Fruit fly (Drosophila melanogaster): Measurements from ENCODE around the gene TTLL1B.

TTLL1B gene

DNA sequence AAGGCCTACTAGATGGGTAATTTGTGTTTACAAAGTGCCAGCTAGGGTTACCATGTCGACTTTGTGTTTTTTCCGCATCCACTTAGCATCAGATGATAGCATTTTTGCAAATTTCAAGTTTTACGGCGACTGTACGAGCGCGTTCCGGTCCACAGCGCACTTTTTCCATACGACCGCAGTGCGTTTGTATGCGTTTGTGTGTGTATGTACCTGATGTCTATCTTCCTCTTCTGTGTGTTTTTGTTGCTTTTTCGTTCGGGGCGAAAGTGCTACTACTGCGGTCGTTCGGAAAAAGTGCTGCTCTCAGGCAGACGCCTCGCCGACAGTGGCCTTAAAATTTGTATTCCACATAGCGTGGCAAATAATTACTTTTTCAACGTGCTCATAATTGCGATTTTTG is 21.1 kb upstream of the TTLL1B start (continued):
- TF ChIP-seq zen (tag; optimal IDR thresholded peaks at IDR 0.05) (no peak), CG7357 (GFP tag; IDR thresholded peaks at IDR 0.05) (no peak), CG12071 (GFP tag; optimal IDR thresholded peaks at IDR 0.05) (no peak), CG9876 (GFP tag; optimal IDR thresholded peaks at IDR 0.05) (no peak), nmo (GFP tag; optimal IDR thresholded peaks at IDR 0.05) (no peak), Bteb2 (GFP tag; optimal IDR thresholded peaks at IDR 0.05) (no peak), exex (tag; optimal IDR thresholded peaks at IDR 0.05) (no peak), CG12942 (GFP tag; optimal IDR thresholded peaks at IDR 0.05) (no peak), ewg (GFP tag; optimal IDR thresholded peaks at IDR 0.05) (no peak), CG30020 (tag; optimal IDR thresholded peaks at IDR 0.05) (no peak), gt (GFP tag; IDR thresholded peaks at IDR 0.05) (no peak), CG9932 (GFP tag; IDR thresholded peaks at IDR 0.05) (no peak), twi (tag; optimal IDR thresholded peaks at IDR 0.05) (no peak), CG3995 (GFP tag; optimal IDR thresholded peaks at IDR 0.05) (no peak), Taf1 (GFP tag; IDR thresholded peaks at IDR 0.05) (no peak), Rfx (GFP tag; IDR thresholded peaks at IDR 0.05) (no peak), pan (optimal IDR thresholded peaks at IDR 0.05) (no peak), pan (GFP tag; optimal IDR thresholded peaks at IDR 0.05 in 1 of 2, IDR thresholded peaks at IDR 0.05 in 1 of 2) (no peak), CG10565 (GFP tag; optimal IDR thresholded peaks at IDR 0.05) (no peak), Atf-2 (GFP tag; optimal IDR thresholded peaks at IDR 0.05) (no peak), CG11093 (GFP tag; IDR thresholded peaks at IDR 0.05) (no peak), CG6813 (GFP tag; optimal IDR thresholded peaks at IDR 0.05) (no peak), CG8359 (GFP tag; optimal IDR thresholded peaks at IDR 0.05; ENCODE audit: borderline replicate concordance) (no peak), cas (GFP tag; IDR thresholded peaks at IDR 0.05) (no peak), HLH54F (GFP tag; optimal IDR thresholded peaks at IDR 0.05) (no peak), CG10209 (GFP tag; optimal IDR thresholded peaks at IDR 0.05) (no peak), mirr (GFP tag; optimal IDR thresholded peaks at IDR 0.05) (peak; percentile 6), CG1647 (GFP tag; optimal IDR thresholded peaks at IDR 0.05) (no peak), NC2β (GFP tag; optimal IDR thresholded peaks at IDR 0.05) (no peak), jumu (GFP tag; optimal IDR thresholded peaks at IDR 0.05) (peak; percentile 29), CG32772 (GFP tag; IDR thresholded peaks at IDR 0.05) (no peak), otp (GFP tag; IDR thresholded peaks at IDR 0.05) (no peak), CG17568 (GFP tag; optimal IDR thresholded peaks at IDR 0.05) (no peak), CG7839 (tag; optimal IDR thresholded peaks at IDR 0.05) (no peak), CG10654 (GFP tag; optimal IDR thresholded peaks at IDR 0.05) (no peak), kah (GFP tag; optimal IDR thresholded peaks at IDR 0.05) (no peak), CG12769 (tag; optimal IDR thresholded peaks at IDR 0.05) (peak; percentile 28), Nf-YA (GFP tag; IDR thresholded peaks at IDR 0.05) (no peak), Dp (GFP tag; optimal IDR thresholded peaks at IDR 0.05) (no peak), CG16815 (GFP tag; optimal IDR thresholded peaks at IDR 0.05) (no peak), HLHmδ (GFP tag; optimal IDR thresholded peaks at IDR 0.05) (no peak), nom (GFP tag; optimal IDR thresholded peaks at IDR 0.05) (peak; percentile 50), Camta (GFP tag; optimal IDR thresholded peaks at IDR 0.05) (no peak), ATbp (GFP tag; optimal IDR thresholded peaks at IDR 0.05) (no peak), mam (GFP tag; optimal IDR thresholded peaks at IDR 0.05) (no peak), CG10431 (GFP tag; optimal IDR thresholded peaks at IDR 0.05) (no peak), h (optimal IDR thresholded peaks at IDR 0.05) (no peak), Sry-δ (GFP tag; optimal IDR thresholded peaks at IDR 0.05) (no peak), fru (optimal IDR thresholded peaks at IDR 0.05) (no peak), tup (GFP tag; optimal IDR thresholded peaks at IDR 0.05) (no peak), HLH3B (GFP tag; IDR thresholded peaks at IDR 0.05) (no peak), CG3726 (GFP tag; IDR thresholded peaks at IDR 0.05) (no peak), CrebB (tag; optimal IDR thresholded peaks at IDR 0.05) (no peak)

Data from whole organism, embryonic.